Worm (Caenorhabditis elegans) whole organism, young adult: ENCODE data around the gene frm-3.
A peak's percentile ranks its signal among the peaks of the same experiment; 100 is the strongest.

Experiments used
- C06A6.2 ChIP-seq: fragments of 200-800 bp; sonication (Bioruptor generic); conservative IDR thresholded peaks from 2 replicates; pipeline ENCODE4 v1.3.6; 2022; ENCODE audit warnings: missing genetic modification characterization, missing compliant biosample characterization
- D2030.7 ChIP-seq: fragments of 200-800 bp; sonication (Bioruptor generic); IDR thresholded peaks from 2 replicates; pipeline ENCODE4 v1.3.6; 2022; ENCODE audit warnings: missing genetic modification reagents, missing genetic modification characterization, missing compliant biosample characterization
- F10E7.11 ChIP-seq: sonication (generic microtip); optimal IDR thresholded peaks from 2 replicates; lab custom pipeline; 2017; ENCODE audit warnings: mild to moderate bottlenecking, missing genetic modification characterization, moderate library complexity, missing compliant biosample characterization
- F55B11.4 ChIP-seq: sonication (generic microtip); optimal IDR thresholded peaks from 2 replicates; lab custom pipeline; 2016; ENCODE audit warnings: missing compliant biosample characterization, missing genetic modification characterization, borderline replicate concordance; ENCODE audit not compliant: insufficient read depth
- K11D2.4 ChIP-seq: fragments of 200-800 bp; sonication (Bioruptor generic); IDR thresholded peaks from 2 replicates; pipeline ENCODE4 v1.3.6; 2022; ENCODE audit warnings: missing genetic modification reagents, missing genetic modification characterization, missing compliant biosample characterization
- K12H6.12 ChIP-seq: fragments of 200-800 bp; sonication (Bioruptor generic); optimal IDR thresholded peaks from 2 replicates; lab custom pipeline; 2018; ENCODE audit warnings: mild to moderate bottlenecking, missing genetic modification characterization, missing compliant biosample characterization
- Y53F4B.3 ChIP-seq: fragments of 200-800 bp; sonication (Bioruptor generic); IDR thresholded peaks from 2 replicates; pipeline ENCODE4 v1.3.6; 2022; ENCODE audit warnings: missing genetic modification reagents, missing genetic modification characterization, missing compliant biosample characterization
- Y53G8AR.9 ChIP-seq: fragments of 200-800 bp; sonication (Bioruptor generic); conservative IDR thresholded peaks from 2 replicates; pipeline ENCODE4 v1.3.6; 2022; ENCODE audit warnings: missing genetic modification reagents, missing genetic modification characterization, missing compliant biosample characterization
- Y67H2A.10 ChIP-seq: fragments of 200-800 bp; sonication (Bioruptor generic); conservative IDR thresholded peaks from 2 replicates; pipeline ENCODE4 v1.3.6; 2022; ENCODE audit warnings: missing genetic modification reagents, missing genetic modification characterization, missing compliant biosample characterization
- ama-1 ChIP-seq, 3 experiments: fragments of 150-350 bp in 1 of 3; sonication (generic microtip) in 2 of 3; optimal IDR thresholded peaks; 2 replicates each; lab custom pipeline; 2014 to 2018; ENCODE audit warnings: missing biosample characterization in 2 of 3, missing genetic modification characterization in 2 of 3, missing genetic modification reagents in 2 of 3
- aptf-2 ChIP-seq: fragments of 200-800 bp; sonication (Bioruptor generic); conservative IDR thresholded peaks from 2 replicates; pipeline ENCODE4 v1.3.6; 2022; ENCODE audit warnings: missing genetic modification reagents, missing genetic modification characterization, missing compliant biosample characterization
- aptf-3 ChIP-seq: fragments of 200-800 bp; sonication (Bioruptor generic); IDR thresholded peaks from 2 replicates; pipeline ENCODE4 v1.3.6; 2022; ENCODE audit warnings: missing genetic modification characterization, missing compliant biosample characterization
- athp-1 ChIP-seq: sonication (generic microtip); optimal IDR thresholded peaks from 2 replicates; lab custom pipeline; 2017; ENCODE audit warnings: mild to moderate bottlenecking, missing genetic modification characterization, missing compliant biosample characterization
- ceh-100 ChIP-seq: fragments of 200-800 bp; sonication (Bioruptor generic); IDR thresholded peaks from 2 replicates; pipeline ENCODE4 v1.3.6; 2022; ENCODE audit warnings: missing genetic modification reagents, missing genetic modification characterization, missing compliant biosample characterization
- ceh-58 ChIP-seq: fragments of 200-800 bp; sonication (Bioruptor generic); IDR thresholded peaks from 2 replicates; pipeline ENCODE4 v1.3.6; 2022; ENCODE audit warnings: missing genetic modification characterization, missing compliant biosample characterization
- ceh-79 ChIP-seq: sonication (generic microtip); optimal IDR thresholded peaks from 2 replicates; lab custom pipeline; 2017; ENCODE audit warnings: mild to moderate bottlenecking, missing genetic modification characterization, missing compliant biosample characterization
- ets-4 ChIP-seq: fragments of 200-800 bp; sonication (Bioruptor generic); optimal IDR thresholded peaks from 2 replicates; lab custom pipeline; 2018; ENCODE audit warnings: mild to moderate bottlenecking, missing genetic modification characterization, missing compliant biosample characterization
- gei-17 ChIP-seq: fragments of 200-800 bp; sonication (Bioruptor generic); optimal IDR thresholded peaks from 2 replicates; lab custom pipeline; 2018; ENCODE audit warnings: mild to moderate bottlenecking, missing genetic modification characterization, missing compliant biosample characterization
- lin-26 ChIP-seq: fragments of 200-800 bp; sonication (Bioruptor generic); IDR thresholded peaks from 2 replicates; pipeline ENCODE4 v1.3.6; 2022; ENCODE audit warnings: missing genetic modification reagents, missing genetic modification characterization, missing compliant biosample characterization
- lir-1 ChIP-seq: fragments of 200-800 bp; sonication (Bioruptor generic); conservative IDR thresholded peaks from 2 replicates; pipeline ENCODE4 v1.3.6; 2022; ENCODE audit warnings: missing genetic modification reagents, missing genetic modification characterization, missing compliant biosample characterization
- lsy-27 ChIP-seq: sonication (generic microtip); optimal IDR thresholded peaks from 2 replicates; lab custom pipeline; 2017; ENCODE audit warnings: missing genetic modification characterization, mild to moderate bottlenecking, missing compliant biosample characterization, antibody characterized with exemption, missing genotype, borderline replicate concordance; ENCODE audit not compliant: insufficient read depth
- madf-10 ChIP-seq: sonication (generic microtip); optimal IDR thresholded peaks from 2 replicates; lab custom pipeline; 2016; ENCODE audit warnings: mild to moderate bottlenecking, missing genetic modification characterization, missing compliant biosample characterization
- madf-8 ChIP-seq: fragments of 200-800 bp; sonication (Bioruptor generic); conservative IDR thresholded peaks from 2 replicates; pipeline ENCODE4 v1.3.6; 2022; ENCODE audit warnings: missing genetic modification reagents, missing genetic modification characterization, missing compliant biosample characterization
- mcd-1 ChIP-seq: fragments of 200-800 bp; sonication (Bioruptor generic); IDR thresholded peaks from 2 replicates; pipeline ENCODE4 v1.3.6; 2022; ENCODE audit warnings: missing genetic modification reagents, missing genetic modification characterization, missing compliant biosample characterization
- mes-4 ChIP-seq: sonication (generic microtip); optimal IDR thresholded peaks from 2 replicates; lab custom pipeline; 2016; ENCODE audit warnings: missing genotype, missing genetic modification characterization, missing compliant biosample characterization
- nfya-1 ChIP-seq: sonication (generic microtip); optimal IDR thresholded peaks from 2 replicates; lab custom pipeline; 2017; ENCODE audit warnings: antibody characterized with exemption, missing compliant biosample characterization, missing genetic modification characterization, borderline replicate concordance; ENCODE audit not compliant: insufficient read depth
- nhr-27 ChIP-seq: fragments of 200-800 bp; sonication (Bioruptor generic); optimal IDR thresholded peaks from 2 replicates; lab custom pipeline; 2018; ENCODE audit warnings: mild to moderate bottlenecking, missing genetic modification characterization, moderate library complexity, missing compliant biosample characterization
- nhr-90 ChIP-seq: sonication (generic microtip); optimal IDR thresholded peaks from 2 replicates; lab custom pipeline; 2016; ENCODE audit warnings: missing genotype, mild to moderate bottlenecking, missing genetic modification characterization, missing compliant biosample characterization
- rpc-1 ChIP-seq, 2 experiments: fragments of 150-350 bp in 1 of 2; sonication (generic microtip) in 1 of 2; optimal IDR thresholded peaks; 2 replicates each; lab custom pipeline; 2014 to 2018; ENCODE audit warnings: missing biosample characterization in 1 of 2, missing genetic modification characterization in 1 of 2, missing genetic modification reagents in 1 of 2, missing genotype in 1 of 2
- snpc-1.3 ChIP-seq: sonication (generic microtip); optimal IDR thresholded peaks from 2 replicates; lab custom pipeline; 2017; ENCODE audit warnings: missing genetic modification characterization, mild to moderate bottlenecking, missing compliant biosample characterization, antibody characterized with exemption, moderate library complexity, missing genotype, missing genetic modification reagents; ENCODE audit not compliant: insufficient read depth
- snpc-4 ChIP-seq, 5 experiments: fragments of 150-350 bp in 1 of 5; sonication (generic microtip) in 4 of 5; optimal IDR thresholded peaks; 2 replicates each; lab custom pipeline; 2014 to 2018; ENCODE audit warnings: missing genetic modification characterization in 5 of 5, missing biosample characterization in 3 of 5, antibody characterized with exemption in 2 of 5, mild to moderate bottlenecking in 2 of 5, missing compliant biosample characterization in 2 of 5, missing genotype in 2 of 5, moderate library complexity in 2 of 5, missing genetic modification reagents in 1 of 5
- tbx-9 ChIP-seq: sonication (generic microtip); optimal IDR thresholded peaks from 2 replicates; lab custom pipeline; 2016; ENCODE audit warnings: borderline replicate concordance, missing genetic modification characterization, inconsistent platforms, missing compliant biosample characterization
- unc-130 ChIP-seq: sonication (generic microtip); optimal IDR thresholded peaks from 2 replicates; lab custom pipeline; 2016; ENCODE audit warnings: missing genetic modification reagents, missing genetic modification characterization, missing compliant biosample characterization
- unc-62 ChIP-seq: fragments of 150-350 bp; optimal IDR thresholded peaks from 2 replicates; lab custom pipeline; 2014; ENCODE audit warnings: missing biosample characterization, missing genetic modification reagents, missing genetic modification characterization
- xnd-1 ChIP-seq: sonication (generic microtip); optimal IDR thresholded peaks from 2 replicates; lab custom pipeline; 2016; ENCODE audit warnings: missing genotype, missing genetic modification reagents, missing genetic modification characterization, missing compliant biosample characterization
- zfh-2 ChIP-seq: fragments of 200-800 bp; sonication (Bioruptor generic); conservative IDR thresholded peaks from 2 replicates; pipeline ENCODE4 v1.3.6; 2022; ENCODE audit warnings: missing genetic modification reagents, missing genetic modification characterization, missing compliant biosample characterization
- ztf-22 ChIP-seq: fragments of 200-800 bp; sonication (Bioruptor generic); optimal IDR thresholded peaks from 2 replicates; lab custom pipeline; 2018; ENCODE audit warnings: mild to moderate bottlenecking, missing genetic modification characterization, moderate library complexity, missing compliant biosample characterization
- ztf-3 ChIP-seq: fragments of 200-800 bp; sonication (Bioruptor generic); optimal IDR thresholded peaks from 2 replicates; lab custom pipeline; 2018; ENCODE audit warnings: mild to moderate bottlenecking, missing genetic modification characterization, missing compliant biosample characterization

frm-3 gene

ce11 chrX:11603234-11604108, 31.2 kb downstream of the frm-3 start (continued):
- TF ChIP-seq athp-1 (peak; percentile 26), mcd-1 (0 out of 2 replicates have a peak, but pooled peaks have one; percentile 29), ets-4 (no peak), zfh-2 (GFP tag; lab: Robert Waterston, UW) (no peak), D2030.7 (GFP tag; lab: Robert Waterston, UW) (no peak), Y67H2A.10 (GFP tag; lab: Robert Waterston, UW) (no peak), snpc-4 (GFP tag; optimal IDR thresholded peaks at IDR 0.05; lab: Kevin White, UChicago) (no peak), snpc-4 (tag; optimal IDR thresholded peaks at IDR 0.05; lab: Kevin White, UChicago) (no peak), ceh-58 (GFP tag; lab: Robert Waterston, UW) (no peak)
- TF ChIP-seq, all 124 proteins: peak for 46

- TF ChIP-seq rpc-1 (optimal IDR thresholded peaks at IDR 0.05; lab: Kevin White, UChicago) (no peak), rpc-1 (tag; optimal IDR thresholded peaks at IDR 0.05; lab: Kevin White, UChicago) (no peak), snpc-4 (GFP tag; optimal IDR thresholded peaks at IDR 0.05; lab: Kevin White, UChicago) (no peak), snpc-4 (tag; optimal IDR thresholded peaks at IDR 0.05; lab: Kevin White, UChicago) (no peak), ama-1 (optimal IDR thresholded peaks at IDR 0.05; lab: Kevin White, UChicago) (peak; percentile 72), ama-1 (GFP tag; optimal IDR thresholded peaks at IDR 0.05; lab: Kevin White, UChicago) (no peak), nhr-27 (no peak), ceh-79 (tag; lab: Kevin White, UChicago) (no peak)
These were observed 33.0 kb downstream of the frm-3 start, which contains the start of gene ftt-2 for ce11 chrX:11605214-11605765. Gene ftt-2 (minus strand): TSS chrX:11605419.

- peak; percentile 99 for TF ChIP-seq K12H6.12 (tag; lab: Kevin White, UChicago)
- no peak for TF ChIP-seq nfya-1 (tag; lab: Kevin White, UChicago)
- TF ChIP-seq nhr-90 (tag; lab: Kevin White, UChicago) = peak; percentile 97
- no peak for TF ChIP-seq snpc-1.3
- TF ChIP-seq F55B11.4 (tag; lab: Kevin White, UChicago) = no peak
- TF ChIP-seq lin-26 (GFP tag; lab: Robert Waterston, UW) = peak; percentile 90
- peak; percentile 55 for TF ChIP-seq lir-1 (GFP tag; lab: Robert Waterston, UW)
- TF ChIP-seq unc-62 = no peak
- peak; percentile 90 for TF ChIP-seq madf-10 (tag; lab: Kevin White, UChicago)
- TF ChIP-seq tbx-9 (tag; lab: Kevin White, UChicago) = no peak
- no peak for TF ChIP-seq madf-8 (GFP tag; lab: Robert Waterston, UW)
- no peak for TF ChIP-seq rpc-1 (optimal IDR thresholded peaks at IDR 0.05; lab: Kevin White, UChicago)
- TF ChIP-seq rpc-1 (tag; optimal IDR thresholded peaks at IDR 0.05; lab: Kevin White, UChicago) = no peak
- TF ChIP-seq mes-4 (tag; lab: Kevin White, UChicago) = no peak
- TF ChIP-seq C06A6.2 = peak; percentile 89
- TF ChIP-seq gei-17 = peak; percentile 90
- TF ChIP-seq ztf-22 (GFP tag; lab: Kevin White, UChicago) = peak; percentile 74
- peak; percentile 35 for TF ChIP-seq F10E7.11
- TF ChIP-seq ztf-3 (GFP tag; lab: Kevin White, UChicago) = peak; percentile 98
- TF ChIP-seq ceh-100 = peak; percentile 14; the same call in 1 of the 2 replicates
- no peak for TF ChIP-seq xnd-1 (tag; lab: Kevin White, UChicago)
- TF ChIP-seq ceh-79 (tag; lab: Kevin White, UChicago) = peak; percentile 61
- TF ChIP-seq Y53G8AR.9 (GFP tag; lab: Robert Waterston, UW) = peak; percentile 89; the same call in 1 of the 2 replicates
- TF ChIP-seq aptf-3 (GFP tag; lab: Robert Waterston, UW) = no peak
- peak; percentile 75 for TF ChIP-seq aptf-2 (GFP tag; lab: Robert Waterston, UW)
- TF ChIP-seq lsy-27 (tag; lab: Kevin White, UChicago) = no peak
- TF ChIP-seq K11D2.4 (GFP tag; lab: Robert Waterston, UW) = peak; percentile 95
- TF ChIP-seq unc-130 (GFP tag; lab: Kevin White, UChicago) = no peak
- TF ChIP-seq mcd-1 = peak; percentile 77
- no peak for TF ChIP-seq Y53F4B.3 (GFP tag; lab: Robert Waterston, UW)
These were observed 33.6 kb downstream of the frm-3 start for ce11 chrX:11605766-11606490.
